Fruit fly (Drosophila melanogaster): ENCODE data around the gene aay.

The aay gene

dm6 chr3L:9468261-9468890 lies 45.3 kb downstream of the aay start (continued):
- TF ChIP-seq Dll (GFP tag; IDR thresholded peaks at IDR 0.05; ENCODE audit: partially characterized antibody) (no peak), CG17385 (GFP tag; optimal IDR thresholded peaks at IDR 0.05) (no peak), CG33213 (GFP tag; optimal IDR thresholded peaks at IDR 0.05) (no peak), CG43689 (GFP tag; IDR thresholded peaks at IDR 0.05) (no peak), CG9797 (GFP tag; optimal IDR thresholded peaks at IDR 0.05) (no peak), CG17912 (GFP tag; optimal IDR thresholded peaks at IDR 0.05) (no peak), CG31441 (GFP tag; IDR thresholded peaks at IDR 0.05) (peak; percentile 63; the same call in 1 of the 2 replicates), Mrtf (GFP tag; IDR thresholded peaks at IDR 0.05) (no peak), HLH3B (GFP tag; IDR thresholded peaks at IDR 0.05) (no peak), cas (GFP tag; IDR thresholded peaks at IDR 0.05) (no peak), cad (GFP tag; optimal IDR thresholded peaks at IDR 0.05) (no peak), croc (GFP tag; conservative IDR thresholded peaks at IDR 0.05) (no peak), pros (GFP tag; optimal IDR thresholded peaks at IDR 0.05) (no peak), seq (GFP tag; IDR thresholded peaks at IDR 0.05) (no peak), fd64A (GFP tag; optimal IDR thresholded peaks at IDR 0.05) (no peak), CG6654 (GFP tag; optimal IDR thresholded peaks at IDR 0.05) (no peak), lola (GFP tag; optimal IDR thresholded peaks at IDR 0.05) (no peak), CG16779 (GFP tag; IDR thresholded peaks at IDR 0.05) (0 out of 2 replicates have a peak, but pooled peaks have one; percentile 31), CG3847 (GFP tag; IDR thresholded peaks at IDR 0.05) (no peak), Blimp-1 (GFP tag; optimal IDR thresholded peaks at IDR 0.05) (peak; percentile 26), jing (GFP tag; optimal IDR thresholded peaks at IDR 0.05) (no peak), gfzf (GFP tag; optimal IDR thresholded peaks at IDR 0.05) (no peak), CG31388 (GFP tag; optimal IDR thresholded peaks at IDR 0.05) (no peak), CG2889 (GFP tag; IDR thresholded peaks at IDR 0.05) (no peak), gce (GFP tag; IDR thresholded peaks at IDR 0.05) (no peak), dm (GFP tag; optimal IDR thresholded peaks at IDR 0.05) (no peak), Hmx (GFP tag; optimal IDR thresholded peaks at IDR 0.05) (no peak), HmgZ (tag; optimal IDR thresholded peaks at IDR 0.05) (no peak), CG11504 (tag; optimal IDR thresholded peaks at IDR 0.05) (peak; percentile 66), CG4282 (GFP tag; optimal IDR thresholded peaks at IDR 0.05) (no peak), CG4424 (GFP tag; optimal IDR thresholded peaks at IDR 0.05) (peak; percentile 3), NK7.1 (GFP tag; optimal IDR thresholded peaks at IDR 0.05) (no peak), exex (tag; optimal IDR thresholded peaks at IDR 0.05) (no peak), corto (GFP tag; optimal IDR thresholded peaks at IDR 0.05) (no peak), CG3163 (GFP tag; optimal IDR thresholded peaks at IDR 0.05) (no peak), phol (tag; optimal IDR thresholded peaks at IDR 0.05) (peak; percentile 59), Camta (GFP tag; optimal IDR thresholded peaks at IDR 0.05) (no peak), Lim3 (GFP tag; IDR thresholded peaks at IDR 0.05) (no peak), CG7745 (tag; optimal IDR thresholded peaks at IDR 0.05) (no peak), CG31365 (tag; optimal IDR thresholded peaks at IDR 0.05) (no peak), br (optimal IDR thresholded peaks at IDR 0.05) (no peak), tup (GFP tag; optimal IDR thresholded peaks at IDR 0.05) (no peak), esg (GFP tag; conservative IDR thresholded peaks at IDR 0.05) (no peak), crol (GFP tag; IDR thresholded peaks at IDR 0.05) (no peak), z (GFP tag; IDR thresholded peaks at IDR 0.05) (no peak), run (tag; optimal IDR thresholded peaks at IDR 0.05) (no peak), Abd-B (GFP tag; optimal IDR thresholded peaks at IDR 0.05) (no peak), CG17359 (tag; optimal IDR thresholded peaks at IDR 0.05) (peak; percentile 16), ac (GFP tag; optimal IDR thresholded peaks at IDR 0.05) (no peak), CG10462 (GFP tag; optimal IDR thresholded peaks at IDR 0.05) (no peak), CG2116 (GFP tag; optimal IDR thresholded peaks at IDR 0.05) (no peak), Adf1 (GFP tag; IDR thresholded peaks at IDR 0.05) (no peak)

Measured in whole organism, embryonic.